Fruit fly (Drosophila melanogaster): ENCODE data around the gene Arf1.

DNA sequence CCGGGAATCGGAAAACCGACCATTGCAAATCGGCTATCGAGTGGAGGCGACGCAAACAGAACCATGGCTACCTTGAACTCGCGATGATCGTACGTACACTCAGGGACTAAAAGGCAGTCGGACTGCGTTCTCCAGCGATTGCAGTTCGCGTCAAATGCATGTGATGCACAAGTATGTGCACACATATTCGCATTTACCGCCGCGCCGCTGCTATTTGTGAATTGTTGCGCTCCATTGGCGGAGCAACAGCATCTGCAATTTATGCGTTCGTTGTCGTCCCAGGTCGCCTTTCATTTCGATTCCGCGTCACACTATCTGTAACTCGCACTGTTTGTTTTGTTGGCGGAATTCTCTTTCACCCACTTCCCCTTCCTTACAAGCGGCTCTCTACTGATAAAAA is 51.8 kb downstream of the Arf1 start:
- TF ChIP-seq CG8478 (optimal IDR thresholded peaks at IDR 0.05) (no peak), CTCF (optimal IDR thresholded peaks at IDR 0.05) (no peak)
